Worm (Caenorhabditis elegans) whole organism, L1 larva: Measurements from ENCODE around the gene bcl-7.

Experiments used
- C04F5.9 ChIP-seq: sonication (generic microtip); optimal IDR thresholded peaks from 2 replicates; lab custom pipeline; 2016; ENCODE audit warnings: missing genetic modification characterization, missing compliant biosample characterization
- C34B4.2 ChIP-seq: sonication (generic microtip); optimal IDR thresholded peaks from 2 replicates; lab custom pipeline; 2017; ENCODE audit warnings: mild to moderate bottlenecking, missing genetic modification characterization, missing compliant biosample characterization
- F16B12.6 ChIP-seq: fragments of 150-350 bp; optimal IDR thresholded peaks from 2 replicates; lab custom pipeline; 2014; ENCODE audit warnings: missing biosample characterization, missing genetic modification characterization
- aly-2 ChIP-seq: fragments of 150-350 bp; optimal IDR thresholded peaks from 2 replicates; lab custom pipeline; 2014; ENCODE audit warnings: missing biosample characterization, missing genetic modification characterization
- blmp-1 ChIP-seq: fragments of 150-350 bp; optimal IDR thresholded peaks from 2 replicates; lab custom pipeline; 2014; ENCODE audit warnings: missing biosample characterization, missing genetic modification characterization
- ceh-8 ChIP-seq: fragments of 200-800 bp; sonication (Bioruptor generic); optimal IDR thresholded peaks from 2 replicates; lab custom pipeline; 2018; ENCODE audit warnings: mild to moderate bottlenecking, missing genetic modification characterization, moderate library complexity, missing compliant biosample characterization
- ceh-82 ChIP-seq, 3 experiments: fragments of 150-350 bp in 1 of 3; sonication (generic microtip) in 2 of 3; optimal IDR thresholded peaks; 2 replicates each; lab custom pipeline; 2014 to 2017; ENCODE audit warnings: missing biosample characterization in 3 of 3, missing genetic modification characterization in 3 of 3
- ceh-90 ChIP-seq: sonication (generic microtip); optimal IDR thresholded peaks from 2 replicates; lab custom pipeline; 2016; ENCODE audit warnings: missing genetic modification characterization, missing compliant biosample characterization
- ces-1 ChIP-seq: fragments of 150-350 bp; optimal IDR thresholded peaks from 2 replicates; lab custom pipeline; 2014; ENCODE audit warnings: missing biosample characterization, missing genetic modification reagents, missing genetic modification characterization
- dpl-1 ChIP-seq, 3 experiments: fragments of 150-350 bp in 2 of 3; sonication (generic microtip) in 1 of 3; optimal IDR thresholded peaks; 2 replicates each; lab custom pipeline; 2014 to 2017; ENCODE audit warnings: missing biosample characterization in 3 of 3, missing genetic modification characterization in 3 of 3, missing genetic modification reagents in 3 of 3
- dsc-1 ChIP-seq: sonication (generic microtip); optimal IDR thresholded peaks from 2 replicates; lab custom pipeline; 2016; ENCODE audit warnings: mild to moderate bottlenecking, missing genetic modification characterization, missing compliant biosample characterization
- efl-1 ChIP-seq, 4 experiments: fragments of 150-350 bp; optimal IDR thresholded peaks in 3 of 4; peaks in 1 of 4; 1 replicate in 1 of 4; 2 replicates in 3 of 4; lab custom pipeline; 2014; ENCODE audit warnings: missing biosample characterization in 2 of 4, missing genetic modification characterization in 2 of 4, missing genetic modification reagents in 2 of 4
- efl-3 ChIP-seq: fragments of 200-800 bp; sonication (Bioruptor generic); optimal IDR thresholded peaks from 2 replicates; lab custom pipeline; 2018; ENCODE audit warnings: mild to moderate bottlenecking, missing genetic modification characterization, missing compliant biosample characterization
- ets-5 ChIP-seq: fragments of 200-800 bp; sonication (Bioruptor generic); IDR thresholded peaks from 2 replicates; pipeline ENCODE4 v1.3.6; 2022; ENCODE audit warnings: missing genetic modification characterization, missing compliant biosample characterization
- fkh-4 ChIP-seq: sonication (generic microtip); optimal IDR thresholded peaks from 2 replicates; lab custom pipeline; 2016; ENCODE audit warnings: missing compliant biosample characterization, missing genetic modification characterization, borderline replicate concordance
- fkh-8 ChIP-seq: sonication (generic microtip); optimal IDR thresholded peaks from 2 replicates; lab custom pipeline; 2016; ENCODE audit warnings: mild to moderate bottlenecking, missing genetic modification characterization, missing compliant biosample characterization
- fos-1 ChIP-seq: fragments of 150-350 bp; optimal IDR thresholded peaks from 2 replicates; lab custom pipeline; 2014; ENCODE audit warnings: missing biosample characterization, missing genetic modification characterization
- grh-1 ChIP-seq: fragments of 200-800 bp; sonication (Bioruptor generic); IDR thresholded peaks from 2 replicates; pipeline ENCODE4 v1.3.6; 2022; ENCODE audit warnings: missing genetic modification reagents, missing genetic modification characterization, missing compliant biosample characterization
- hlh-4 ChIP-seq: sonication (generic microtip); optimal IDR thresholded peaks from 2 replicates; lab custom pipeline; 2016; ENCODE audit warnings: mild to moderate bottlenecking, missing genetic modification characterization, missing compliant biosample characterization
- hpl-2 ChIP-seq: fragments of 150-350 bp; optimal IDR thresholded peaks from 2 replicates; lab custom pipeline; 2014; ENCODE audit warnings: missing biosample characterization, missing genetic modification reagents, missing genetic modification characterization
- irx-1 ChIP-seq: sonication (generic microtip); optimal IDR thresholded peaks from 2 replicates; lab custom pipeline; 2016; ENCODE audit warnings: missing genetic modification characterization, missing compliant biosample characterization
- isw-1 ChIP-seq: fragments of 200-800 bp; sonication (Bioruptor generic); IDR thresholded peaks from 2 replicates; pipeline ENCODE4 v1.3.6; 2022; ENCODE audit warnings: missing genetic modification characterization, missing compliant biosample characterization
- jun-1 ChIP-seq: fragments of 150-350 bp; optimal IDR thresholded peaks from 2 replicates; lab custom pipeline; 2014; ENCODE audit warnings: missing biosample characterization, missing genetic modification reagents, missing genetic modification characterization
- lin-13 ChIP-seq: fragments of 150-350 bp; optimal IDR thresholded peaks from 2 replicates; lab custom pipeline; 2014; ENCODE audit warnings: missing biosample characterization, missing genetic modification reagents, missing genetic modification characterization
- lin-14 ChIP-seq: fragments of 200-800 bp; sonication (Bioruptor generic); optimal IDR thresholded peaks from 2 replicates; lab custom pipeline; 2018; ENCODE audit warnings: mild to moderate bottlenecking, missing genetic modification characterization, moderate library complexity, missing compliant biosample characterization
- lsy-2 ChIP-seq, 2 experiments: fragments of 150-350 bp; optimal IDR thresholded peaks; 2 replicates each; lab custom pipeline; 2014; ENCODE audit warnings: missing biosample characterization in 2 of 2, missing genetic modification characterization in 2 of 2
- mab-9 ChIP-seq: fragments of 200-800 bp; sonication (Bioruptor generic); IDR thresholded peaks from 2 replicates; pipeline ENCODE4 v1.3.6; 2022; ENCODE audit warnings: missing genetic modification reagents, missing genetic modification characterization, missing compliant biosample characterization
- mdl-1 ChIP-seq, 2 experiments: fragments of 150-350 bp; optimal IDR thresholded peaks; 2 replicates each; lab custom pipeline; 2014 to 2017; ENCODE audit warnings: missing biosample characterization in 2 of 2, missing genetic modification characterization in 2 of 2, inconsistent platforms in 1 of 2
- mef-2 ChIP-seq: fragments of 150-350 bp; optimal IDR thresholded peaks from 2 replicates; lab custom pipeline; 2014; ENCODE audit warnings: missing biosample characterization, missing genetic modification characterization
- mep-1 ChIP-seq: fragments of 150-350 bp; optimal IDR thresholded peaks from 2 replicates; lab custom pipeline; 2014; ENCODE audit warnings: missing biosample characterization, missing genetic modification characterization
- nhr-11 ChIP-seq: fragments of 150-350 bp; optimal IDR thresholded peaks from 2 replicates; lab custom pipeline; 2014; ENCODE audit warnings: missing biosample characterization, missing genetic modification characterization
- nhr-12 ChIP-seq: sonication (generic microtip); optimal IDR thresholded peaks from 2 replicates; lab custom pipeline; 2017; ENCODE audit warnings: missing biosample characterization, missing genetic modification characterization
- nhr-20 ChIP-seq: sonication (generic microtip); optimal IDR thresholded peaks from 2 replicates; lab custom pipeline; 2016; ENCODE audit warnings: mild to moderate bottlenecking, missing genetic modification characterization, missing compliant biosample characterization
- nhr-237 ChIP-seq: fragments of 150-350 bp; optimal IDR thresholded peaks from 2 replicates; lab custom pipeline; 2014; ENCODE audit warnings: missing biosample characterization, missing genetic modification characterization
- nhr-71 ChIP-seq: sonication (generic microtip); optimal IDR thresholded peaks from 2 replicates; lab custom pipeline; 2016; ENCODE audit warnings: mild to moderate bottlenecking, missing genetic modification characterization, moderate library complexity, missing compliant biosample characterization
- nhr-76 ChIP-seq: sonication (generic microtip); optimal IDR thresholded peaks from 2 replicates; lab custom pipeline; 2017; ENCODE audit warnings: missing biosample characterization, missing genetic modification characterization
- nhr-84 ChIP-seq: sonication (generic microtip); optimal IDR thresholded peaks from 2 replicates; lab custom pipeline; 2017; ENCODE audit warnings: missing biosample characterization, missing genetic modification characterization
- nhr-85 ChIP-seq: sonication (generic microtip); peaks from one replicate; lab custom pipeline; 2016; ENCODE audit warnings: missing genetic modification characterization, inconsistent platforms, missing compliant biosample characterization
- nhr-90 ChIP-seq: sonication (generic microtip); optimal IDR thresholded peaks from 2 replicates; lab custom pipeline; 2016; ENCODE audit warnings: mild to moderate bottlenecking, missing genetic modification characterization, missing compliant biosample characterization; ENCODE audit not compliant: poor library complexity
- pax-3 ChIP-seq: fragments of 200-800 bp; sonication (Bioruptor generic); optimal IDR thresholded peaks from 2 replicates; lab custom pipeline; 2018; ENCODE audit warnings: mild to moderate bottlenecking, missing genetic modification characterization, moderate library complexity, missing compliant biosample characterization
- rnt-1 ChIP-seq: sonication (generic microtip); optimal IDR thresholded peaks from 2 replicates; lab custom pipeline; 2016; ENCODE audit warnings: mild to moderate bottlenecking, missing genetic modification characterization, moderate library complexity, missing compliant biosample characterization
- skn-1 ChIP-seq: fragments of 150-350 bp; optimal IDR thresholded peaks from 2 replicates; lab custom pipeline; 2014; ENCODE audit warnings: missing biosample characterization, missing genetic modification characterization
- snpc-4 ChIP-seq: fragments of 150-350 bp; optimal IDR thresholded peaks from 2 replicates; lab custom pipeline; 2014; ENCODE audit warnings: missing biosample characterization, missing genetic modification characterization
- snu-23 ChIP-seq: sonication (generic microtip); optimal IDR thresholded peaks from 2 replicates; lab custom pipeline; 2016; ENCODE audit warnings: missing genetic modification characterization, missing compliant biosample characterization
- sptf-1 ChIP-seq: fragments of 150-350 bp; optimal IDR thresholded peaks from 2 replicates; lab custom pipeline; 2014; ENCODE audit warnings: missing biosample characterization, missing genetic modification characterization
- tbx-2 ChIP-seq: sonication (generic microtip); optimal IDR thresholded peaks from 2 replicates; lab custom pipeline; 2016; ENCODE audit warnings: missing genetic modification characterization, missing compliant biosample characterization
- tlp-1 ChIP-seq: fragments of 150-350 bp; optimal IDR thresholded peaks from 2 replicates; lab custom pipeline; 2014; ENCODE audit warnings: missing biosample characterization, missing genetic modification characterization
- unc-130 ChIP-seq: fragments of 150-350 bp; optimal IDR thresholded peaks from 2 replicates; lab custom pipeline; 2017; ENCODE audit warnings: missing biosample characterization, missing genetic modification characterization, inconsistent platforms
- unc-86 ChIP-seq: sonication (generic microtip); optimal IDR thresholded peaks from 2 replicates; lab custom pipeline; 2016; ENCODE audit warnings: missing genetic modification characterization, missing compliant biosample characterization
- unc-98 ChIP-seq: fragments of 200-800 bp; sonication (Bioruptor generic); IDR thresholded peaks from 2 replicates; pipeline ENCODE4 v1.3.6; 2022; ENCODE audit warnings: missing genetic modification characterization, missing compliant biosample characterization
- vab-15 ChIP-seq: sonication (generic microtip); optimal IDR thresholded peaks from 2 replicates; lab custom pipeline; 2017; ENCODE audit warnings: missing genotype, mild to moderate bottlenecking, missing genetic modification characterization, missing compliant biosample characterization
- xbp-1 ChIP-seq: sonication (generic microtip); optimal IDR thresholded peaks from 2 replicates; lab custom pipeline; 2016; ENCODE audit warnings: missing genetic modification characterization, missing compliant biosample characterization
- zag-1 ChIP-seq: fragments of 150-350 bp; optimal IDR thresholded peaks from 2 replicates; lab custom pipeline; 2014; ENCODE audit warnings: missing biosample characterization, missing genetic modification characterization
- zip-4 ChIP-seq: fragments of 200-800 bp; sonication (Bioruptor generic); optimal IDR thresholded peaks from 2 replicates; lab custom pipeline; 2018; ENCODE audit warnings: mild to moderate bottlenecking, missing genetic modification characterization, moderate library complexity, missing compliant biosample characterization

The bcl-7 gene

ce11 chrIII:5922236-5922635, 3.6 kb upstream of the bcl-7 start (continued):
- TF ChIP-seq lin-14 (GFP tag; lab: Kevin White, UChicago) (peak; percentile 59), blmp-1 (tag; lab: Kevin White, UChicago) (peak; percentile 71), nhr-20 (tag; lab: Kevin White, UChicago) (peak; percentile 78), fkh-4 (tag; lab: Kevin White, UChicago) (no peak), nhr-84 (tag; lab: Kevin White, UChicago) (no peak), nhr-11 (tag; lab: Kevin White, UChicago) (no peak), C34B4.2 (tag; lab: Kevin White, UChicago) (no peak), hlh-4 (tag; lab: Kevin White, UChicago) (no peak), mdl-1 (tag; optimal IDR thresholded peaks at IDR 0.05; lab: Kevin White, UChicago) (peak in 1 of 2 experiments; percentile 52), sptf-1 (no peak), unc-98 (GFP tag; lab: Robert Waterston, UW) (no peak), unc-130 (tag; lab: Kevin White, UChicago) (no peak), C04F5.9 (no peak), hpl-2 (GFP tag; lab: Kevin White, UChicago) (no peak), snpc-4 (tag; lab: Kevin White, UChicago) (no peak), efl-3 (no peak), ceh-8 (GFP tag; lab: Kevin White, UChicago) (no peak), grh-1 (GFP tag; lab: Robert Waterston, UW) (peak; percentile 90), nhr-85 (tag; lab: Kevin White, UChicago) (peak; percentile 89), lin-13 (GFP tag; lab: Kevin White, UChicago) (no peak), F16B12.6 (tag; lab: Kevin White, UChicago) (no peak), nhr-90 (tag; lab: Kevin White, UChicago) (peak; percentile 65), dsc-1 (tag; lab: Kevin White, UChicago) (no peak), efl-1 (optimal IDR thresholded peaks at IDR 0.05; lab: Kevin White, UChicago) (no peak), efl-1 (GFP tag; optimal IDR thresholded peaks at IDR 0.05 in 1 of 2; lab: Kevin White, UChicago) (peak in 1 of 2 experiments; percentile 91), xbp-1 (no peak), mab-9 (GFP tag; lab: Robert Waterston, UW) (no peak), vab-15 (tag; lab: Kevin White, UChicago) (no peak), isw-1 (GFP tag; lab: Robert Waterston, UW) (no peak), nhr-237 (tag; lab: Kevin White, UChicago) (no peak), nhr-12 (tag; lab: Kevin White, UChicago) (no peak), ces-1 (GFP tag; lab: Kevin White, UChicago) (no peak), fkh-8 (tag; lab: Kevin White, UChicago) (no peak), jun-1 (tag; lab: Kevin White, UChicago) (no peak), nhr-71 (tag; lab: Kevin White, UChicago) (peak; percentile 74), mef-2 (tag; lab: Kevin White, UChicago) (no peak), skn-1 (tag; lab: Kevin White, UChicago) (no peak), unc-86 (tag; lab: Kevin White, UChicago) (no peak), zag-1 (tag; lab: Kevin White, UChicago) (no peak), aly-2 (tag; lab: Kevin White, UChicago) (no peak), ets-5 (GFP tag; lab: Robert Waterston, UW) (no peak), lsy-2 (tag; optimal IDR thresholded peaks at IDR 0.05; lab: Kevin White, UChicago) (no peak), dpl-1 (GFP tag; optimal IDR thresholded peaks at IDR 0.05; lab: Kevin White, UChicago) (no peak), irx-1 (tag; lab: Kevin White, UChicago) (no peak), fos-1 (tag; lab: Kevin White, UChicago) (no peak), pax-3 (tag; lab: Kevin White, UChicago) (no peak), zip-4 (no peak), tlp-1 (tag; lab: Kevin White, UChicago) (no peak), ceh-90 (tag; lab: Kevin White, UChicago) (no peak), snu-23 (GFP tag; lab: Kevin White, UChicago) (peak; percentile 63), rnt-1 (tag; lab: Kevin White, UChicago) (no peak), ceh-82 (tag; optimal IDR thresholded peaks at IDR 0.05; lab: Kevin White, UChicago) (no peak), nhr-76 (tag; lab: Kevin White, UChicago) (no peak), mep-1 (tag; lab: Kevin White, UChicago) (no peak), tbx-2 (tag; lab: Kevin White, UChicago) (peak; percentile 34)
